Fruit fly (Drosophila melanogaster) whole organism: ENCODE measurements around the gene CG5068.

ENCODE experiments used
- CG8478 ChIP-seq: fragments of >200 bp; optimal IDR thresholded peaks from 2 replicates; lab custom pipeline; 2018; ENCODE audit warnings: inconsistent platforms
- Dll ChIP-seq: fragments of >200 bp; optimal IDR thresholded peaks from 2 replicates; lab custom pipeline; 2017
- psq ChIP-seq: fragments of >200 bp; optimal IDR thresholded peaks from 2 replicates; lab custom pipeline; 2017
- usp ChIP-seq: fragments of >200 bp; optimal IDR thresholded peaks from 2 replicates; lab custom pipeline; 2017; ENCODE audit warnings: missing biosample characterization, missing genetic modification characterization, mixed read lengths

dm6 chr3L:8955199-8955598 lies 31.3 kb upstream of the CG5068 start:
- TF ChIP-seq Dll (lab: Kevin White, UChicago) (peak; percentile 38), usp (GFP tag; lab: Kevin White, UChicago) (no peak), psq (lab: Kevin White, UChicago) (no peak), CG8478 (no peak)
